Worm (Caenorhabditis elegans): Measurements from ENCODE around the gene M01H9.10.

The M01H9.10 gene

DNA sequence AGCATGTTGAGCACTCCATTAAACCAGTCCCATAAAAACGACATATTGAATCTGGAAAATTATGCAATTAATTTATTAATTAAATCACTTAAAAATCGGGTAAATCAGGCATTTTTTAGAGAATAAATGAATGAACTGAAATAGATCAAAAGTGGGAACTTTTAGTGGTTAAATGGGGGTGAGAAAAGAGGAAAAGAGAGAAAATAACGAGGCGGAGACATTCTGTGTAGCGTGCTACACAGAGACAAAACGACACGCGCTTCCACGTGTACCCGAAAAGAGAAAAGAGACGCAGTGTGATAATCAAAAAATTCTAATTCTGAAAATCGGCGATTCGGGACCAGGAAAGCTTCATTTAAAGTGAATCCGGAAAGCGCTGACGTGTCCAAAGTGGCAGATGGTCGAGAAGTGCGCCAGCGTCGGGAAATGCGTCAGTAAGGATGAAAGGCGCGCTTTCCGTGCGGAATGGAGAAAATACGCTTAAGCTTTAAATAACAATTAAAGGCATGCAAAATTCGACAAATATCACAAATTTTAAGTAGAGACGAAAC lies 33.4 kb upstream of the M01H9.10 start, which contains the start of gene sar-1 (continued):
- TF ChIP-seq tbx-2 (tag; optimal IDR thresholded peaks at IDR 0.05) (peak; percentile 44), nhr-232 (tag; optimal IDR thresholded peaks at IDR 0.05) (no peak), ceh-45 (GFP tag; IDR thresholded peaks at IDR 0.05) (no peak), hlh-8 (tag; optimal IDR thresholded peaks at IDR 0.05) (no peak), sdc-2 (tag; optimal IDR thresholded peaks at IDR 0.05) (no peak), ceh-31 (tag; optimal IDR thresholded peaks at IDR 0.05) (peak; percentile 67), ets-4 (tag; optimal IDR thresholded peaks at IDR 0.05) (no peak), C08G9.2 (tag; optimal IDR thresholded peaks at IDR 0.05) (no peak), pha-2 (tag; optimal IDR thresholded peaks at IDR 0.05) (no peak), odd-2 (tag; optimal IDR thresholded peaks at IDR 0.05) (no peak), eyg-1 (tag; optimal IDR thresholded peaks at IDR 0.05) (no peak), ceh-18 (tag; optimal IDR thresholded peaks at IDR 0.05) (peak; percentile 45), K02D7.2 (tag; optimal IDR thresholded peaks at IDR 0.05) (no peak), pag-3 (tag; optimal IDR thresholded peaks at IDR 0.05; ENCODE audit: borderline replicate concordance) (no peak), ceh-48 (tag; optimal IDR thresholded peaks at IDR 0.05) (no peak), ref-2 (tag; optimal IDR thresholded peaks at IDR 0.05) (peak; percentile 41), ceh-14 (tag; optimal IDR thresholded peaks at IDR 0.05) (peak; percentile 13), unc-55 (GFP tag; optimal IDR thresholded peaks at IDR 0.05) (no peak), madf-2 (tag; optimal IDR thresholded peaks at IDR 0.05) (peak; percentile 5), unc-3 (GFP tag; conservative IDR thresholded peaks at IDR 0.05) (no peak), unc-3 (tag; optimal IDR thresholded peaks at IDR 0.05) (no peak), ceh-6 (GFP tag; optimal IDR thresholded peaks at IDR 0.05) (no peak), Y22D7AL.16 (tag; optimal IDR thresholded peaks at IDR 0.05) (no peak), syd-9 (tag; optimal IDR thresholded peaks at IDR 0.05) (peak; percentile 0), hlh-15 (tag; optimal IDR thresholded peaks at IDR 0.05) (no peak), ttx-3 (tag; optimal IDR thresholded peaks at IDR 0.05) (no peak), sox-2 (GFP tag; IDR thresholded peaks at IDR 0.05) (no peak), ceh-9 (tag; optimal IDR thresholded peaks at IDR 0.05) (no peak), nfya-1 (tag; optimal IDR thresholded peaks at IDR 0.05) (peak; percentile 65), tbx-7 (tag; optimal IDR thresholded peaks at IDR 0.05) (no peak), ztf-16 (tag; optimal IDR thresholded peaks at IDR 0.05) (peak; percentile 33), dmd-4 (tag; optimal IDR thresholded peaks at IDR 0.05; ENCODE audit: borderline replicate concordance) (no peak), hlh-30 (tag; optimal IDR thresholded peaks at IDR 0.05; ENCODE audit: insufficient read depth) (no peak), K09A11.1 (tag; optimal IDR thresholded peaks at IDR 0.05; ENCODE audit: insufficient read depth) (no peak), unc-42 (tag; optimal IDR thresholded peaks at IDR 0.05) (peak; percentile 53), T23F11.4 (GFP tag; optimal IDR thresholded peaks at IDR 0.05) (no peak), pha-4 (tag; optimal IDR thresholded peaks at IDR 0.05) (no peak), lin-11 (tag; optimal IDR thresholded peaks at IDR 0.05) (no peak), fkh-6 (tag; optimal IDR thresholded peaks at IDR 0.05) (no peak), elt-4 (tag; optimal IDR thresholded peaks at IDR 0.05) (no peak), pqm-1 (tag; optimal IDR thresholded peaks at IDR 0.05) (no peak), ahr-1 (tag; optimal IDR thresholded peaks at IDR 0.05) (no peak), unc-86 (tag; optimal IDR thresholded peaks at IDR 0.05) (peak; percentile 33), ceh-19 (GFP tag; optimal IDR thresholded peaks at IDR 0.05) (no peak), pros-1 (tag; optimal IDR thresholded peaks at IDR 0.05) (no peak), pat-9 (tag; optimal IDR thresholded peaks at IDR 0.05) (no peak), rnt-1 (tag; optimal IDR thresholded peaks at IDR 0.05) (peak; percentile 37)

Measured in whole organism, late embryonic.